Worm (Caenorhabditis elegans) whole organism, L3 larva: ENCODE results near the gene Y11D7A.8.

Experiments
- aly-2 ChIP-seq: fragments of 150-350 bp; optimal IDR thresholded peaks from 2 replicates; lab custom pipeline; 2014; ENCODE audit warnings: missing biosample characterization, missing genetic modification characterization
- ama-1 ChIP-seq: fragments of 150-350 bp; optimal IDR thresholded peaks from 2 replicates; lab custom pipeline; 2018
- ceh-28 ChIP-seq: fragments of 150-350 bp; optimal IDR thresholded peaks from 2 replicates; lab custom pipeline; 2014; ENCODE audit warnings: missing biosample characterization, missing genetic modification reagents, missing genetic modification characterization
- fkh-10 ChIP-seq: sonication (generic microtip); optimal IDR thresholded peaks from 2 replicates; lab custom pipeline; 2017; ENCODE audit warnings: missing biosample characterization, missing genetic modification reagents, missing genetic modification characterization
- fos-1 ChIP-seq: fragments of 150-350 bp; optimal IDR thresholded peaks from 2 replicates; lab custom pipeline; 2014; ENCODE audit warnings: missing biosample characterization, missing genetic modification characterization
- nhr-12 ChIP-seq: fragments of 150-350 bp; optimal IDR thresholded peaks from 2 replicates; lab custom pipeline; 2014; ENCODE audit warnings: missing biosample characterization, missing genetic modification characterization
- nhr-76 ChIP-seq: fragments of 150-350 bp; sonication (generic microtip); optimal IDR thresholded peaks from 5 replicates; lab custom pipeline; 2014; ENCODE audit warnings: missing biosample characterization, missing genetic modification characterization
- pha-4 ChIP-seq: fragments of 150-350 bp; optimal IDR thresholded peaks from 2 replicates; lab custom pipeline; 2014; ENCODE audit warnings: missing biosample characterization, missing genetic modification reagents, missing genetic modification characterization
- snpc-4 ChIP-seq: fragments of 150-350 bp; optimal IDR thresholded peaks from 2 replicates; lab custom pipeline; 2014; ENCODE audit warnings: missing biosample characterization, missing genetic modification characterization
- unc-39 ChIP-seq: sonication (generic microtip); optimal IDR thresholded peaks from 4 replicates; lab custom pipeline; 2017; ENCODE audit warnings: missing biosample characterization, missing genetic modification characterization
- unc-62 ChIP-seq: fragments of 150-350 bp; sonication (generic microtip); optimal IDR thresholded peaks from 4 replicates; lab custom pipeline; 2014; ENCODE audit warnings: missing biosample characterization, missing genetic modification reagents, missing genetic modification characterization
- zag-1 ChIP-seq: fragments of 150-350 bp; optimal IDR thresholded peaks from 2 replicates; lab custom pipeline; 2014; ENCODE audit warnings: missing biosample characterization, missing genetic modification characterization

DNA sequence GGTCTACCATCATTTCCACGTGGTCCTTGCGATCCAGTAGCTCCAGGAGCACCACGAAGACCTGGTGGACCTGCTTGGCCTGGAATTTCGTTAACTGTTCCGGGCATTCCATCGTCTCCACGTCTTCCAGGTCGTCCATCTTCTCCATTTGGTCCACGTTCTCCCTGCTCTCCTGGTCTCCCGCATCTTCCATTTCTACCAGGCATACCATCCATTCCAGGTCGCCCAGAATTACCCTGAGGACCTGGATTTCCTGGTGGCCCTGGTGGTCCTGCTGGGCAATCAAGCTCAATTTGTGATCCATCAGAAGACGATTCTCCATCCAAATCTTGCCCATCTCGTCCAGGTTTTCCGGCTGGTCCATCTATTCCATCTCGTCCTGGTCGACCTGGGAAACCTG lies 9.6 kb downstream of the Y11D7A.8 start:
- TF ChIP-seq nhr-12 (tag; lab: Kevin White, UChicago) (no peak), nhr-76 (tag; lab: Kevin White, UChicago) (no peak), ama-1 (lab: Kevin White, UChicago) (no peak), snpc-4 (tag; lab: Kevin White, UChicago) (no peak), ceh-28 (tag; lab: Kevin White, UChicago) (no peak), pha-4 (tag; lab: Kevin White, UChicago) (no peak), zag-1 (tag; lab: Kevin White, UChicago) (no peak), unc-62 (no peak), fos-1 (no peak), unc-39 (tag; lab: Kevin White, UChicago) (no peak), fkh-10 (GFP tag; lab: Kevin White, UChicago) (no peak), aly-2 (tag; lab: Kevin White, UChicago) (no peak)
